Worm (Caenorhabditis elegans) whole organism, young adult: ENCODE measurements around the gene metr-1.

Experiments
- B0336.3 ChIP-seq: fragments of 200-800 bp; sonication (Bioruptor generic); IDR thresholded peaks from 2 replicates; pipeline ENCODE4 v1.3.6; 2022; ENCODE audit warnings: missing genetic modification characterization, missing compliant biosample characterization
- C06A6.2 ChIP-seq: fragments of 200-800 bp; sonication (Bioruptor generic); conservative IDR thresholded peaks from 2 replicates; pipeline ENCODE4 v1.3.6; 2022; ENCODE audit warnings: missing genetic modification characterization, missing compliant biosample characterization
- C17E4.6 ChIP-seq: fragments of 200-800 bp; sonication (Bioruptor generic); IDR thresholded peaks from 2 replicates; pipeline ENCODE4 v1.3.6; 2022; ENCODE audit warnings: missing genetic modification reagents, missing genetic modification characterization, missing compliant biosample characterization
- F33H1.4 ChIP-seq: fragments of 200-800 bp; sonication (Bioruptor generic); IDR thresholded peaks from 2 replicates; pipeline ENCODE4 v1.3.6; 2022; ENCODE audit warnings: missing genetic modification reagents, missing genetic modification characterization, missing compliant biosample characterization
- F37B4.10 ChIP-seq: fragments of 200-800 bp; sonication (Bioruptor generic); IDR thresholded peaks from 2 replicates; pipeline ENCODE4 v1.3.6; 2022; ENCODE audit warnings: missing genetic modification characterization, missing compliant biosample characterization
- T26A5.8 ChIP-seq: sonication (generic microtip); optimal IDR thresholded peaks from 2 replicates; lab custom pipeline; 2016; ENCODE audit warnings: missing genetic modification characterization, missing compliant biosample characterization
- Y53G8AR.9 ChIP-seq: fragments of 200-800 bp; sonication (Bioruptor generic); conservative IDR thresholded peaks from 2 replicates; pipeline ENCODE4 v1.3.6; 2022; ENCODE audit warnings: missing genetic modification reagents, missing genetic modification characterization, missing compliant biosample characterization
- Y79H2A.3 ChIP-seq: fragments of 200-800 bp; sonication (Bioruptor generic); conservative IDR thresholded peaks from 2 replicates; pipeline ENCODE4 v1.3.6; 2022; ENCODE audit warnings: missing genetic modification reagents, missing genetic modification characterization, missing compliant biosample characterization
- atf-7 ChIP-seq: sonication (generic microtip); optimal IDR thresholded peaks from 2 replicates; lab custom pipeline; 2017; ENCODE audit warnings: mild to moderate bottlenecking, missing genetic modification characterization, missing compliant biosample characterization
- attf-5 ChIP-seq: fragments of 200-800 bp; sonication (Bioruptor generic); optimal IDR thresholded peaks from 2 replicates; lab custom pipeline; 2018; ENCODE audit warnings: mild to moderate bottlenecking, missing genetic modification characterization, missing compliant biosample characterization
- bed-1 ChIP-seq: fragments of 200-800 bp; sonication (Bioruptor generic); IDR thresholded peaks from 2 replicates; pipeline ENCODE4 v1.3.6; 2022; ENCODE audit warnings: missing genetic modification reagents, missing genetic modification characterization, missing compliant biosample characterization
- ccch-3 ChIP-seq: fragments of 200-800 bp; sonication (Bioruptor generic); optimal IDR thresholded peaks from 2 replicates; lab custom pipeline; 2018; ENCODE audit warnings: mild to moderate bottlenecking, missing genetic modification characterization, missing compliant biosample characterization
- ceh-100 ChIP-seq: fragments of 200-800 bp; sonication (Bioruptor generic); IDR thresholded peaks from 2 replicates; pipeline ENCODE4 v1.3.6; 2022; ENCODE audit warnings: missing genetic modification reagents, missing genetic modification characterization, missing compliant biosample characterization
- ceh-40 ChIP-seq: fragments of 200-800 bp; sonication (Bioruptor generic); IDR thresholded peaks from 2 replicates; pipeline ENCODE4 v1.3.6; 2022; ENCODE audit warnings: missing genetic modification characterization, missing compliant biosample characterization
- ceh-91 ChIP-seq: fragments of 200-800 bp; sonication (Bioruptor generic); IDR thresholded peaks from 2 replicates; pipeline ENCODE4 v1.3.6; 2022; ENCODE audit warnings: missing genetic modification reagents, missing genetic modification characterization, missing compliant biosample characterization
- dox-1 ChIP-seq: fragments of 200-800 bp; sonication (Bioruptor generic); IDR thresholded peaks from 2 replicates; pipeline ENCODE4 v1.3.6; 2022; ENCODE audit warnings: missing genetic modification reagents, missing genetic modification characterization, missing compliant biosample characterization
- efl-1 ChIP-seq: fragments of 150-350 bp; optimal IDR thresholded peaks from 2 replicates; lab custom pipeline; 2014; ENCODE audit warnings: missing biosample characterization, missing genetic modification reagents, missing genetic modification characterization
- egl-44 ChIP-seq: fragments of 200-800 bp; sonication (Bioruptor generic); IDR thresholded peaks from 2 replicates; pipeline ENCODE4 v1.3.6; 2022; ENCODE audit warnings: missing genetic modification reagents, missing genetic modification characterization, missing compliant biosample characterization
- egrh-3 ChIP-seq: fragments of 200-800 bp; sonication (Bioruptor generic); IDR thresholded peaks from 2 replicates; pipeline ENCODE4 v1.3.6; 2022; ENCODE audit warnings: missing genetic modification reagents, missing genetic modification characterization, missing compliant biosample characterization
- ekl-4 ChIP-seq: fragments of 200-800 bp; sonication (Bioruptor generic); IDR thresholded peaks from 2 replicates; pipeline ENCODE4 v1.3.6; 2022; ENCODE audit warnings: missing genetic modification reagents, missing genetic modification characterization, missing compliant biosample characterization
- fkh-3 ChIP-seq: sonication (generic microtip); optimal IDR thresholded peaks from 2 replicates; lab custom pipeline; 2016; ENCODE audit warnings: mild to moderate bottlenecking, missing genetic modification characterization, missing compliant biosample characterization
- hmg-20 ChIP-seq: fragments of 200-800 bp; sonication (Bioruptor generic); IDR thresholded peaks from 2 replicates; pipeline ENCODE4 v1.3.6; 2022; ENCODE audit warnings: missing genetic modification reagents, missing genetic modification characterization, missing compliant biosample characterization
- hrde-1 ChIP-seq: sonication (generic microtip); optimal IDR thresholded peaks from 2 replicates; lab custom pipeline; 2016; ENCODE audit warnings: missing genetic modification characterization, mild to moderate bottlenecking, missing compliant biosample characterization, moderate library complexity, missing genotype, missing genetic modification reagents, borderline replicate concordance
- hsf-1 ChIP-seq: fragments of 200-800 bp; sonication (Bioruptor generic); IDR thresholded peaks from 2 replicates; pipeline ENCODE4 v1.3.6; 2022; ENCODE audit warnings: missing genetic modification reagents, missing genetic modification characterization, missing compliant biosample characterization
- lag-1 ChIP-seq: fragments of 200-800 bp; sonication (Bioruptor generic); IDR thresholded peaks from 2 replicates; pipeline ENCODE4 v1.3.6; 2022; ENCODE audit warnings: missing genetic modification reagents, missing genetic modification characterization, missing compliant biosample characterization
- let-607 ChIP-seq, 2 experiments: fragments of 200-800 bp in 1 of 2; sonication (Bioruptor generic) in 1 of 2; sonication (generic microtip) in 1 of 2; optimal IDR thresholded peaks; 2 replicates each; lab custom pipeline; 2016 to 2018; ENCODE audit warnings: mild to moderate bottlenecking in 2 of 2, missing compliant biosample characterization in 2 of 2, missing genetic modification characterization in 2 of 2, moderate library complexity in 2 of 2, missing genotype in 1 of 2
- lin-35 ChIP-seq, 3 experiments: fragments of 150-350 bp in 2 of 3; sonication (generic microtip) in 1 of 3; optimal IDR thresholded peaks; 2 replicates each; lab custom pipeline; 2014 to 2018; ENCODE audit warnings: missing biosample characterization in 3 of 3, missing genetic modification characterization in 3 of 3, missing genetic modification reagents in 3 of 3
- lin-54 ChIP-seq: fragments of 200-800 bp; sonication (Bioruptor generic); optimal IDR thresholded peaks from 2 replicates; lab custom pipeline; 2018; ENCODE audit warnings: mild to moderate bottlenecking, missing genetic modification characterization, missing compliant biosample characterization
- lsy-27 ChIP-seq: sonication (generic microtip); optimal IDR thresholded peaks from 2 replicates; lab custom pipeline; 2017; ENCODE audit warnings: missing genetic modification characterization, mild to moderate bottlenecking, missing compliant biosample characterization, antibody characterized with exemption, missing genotype, borderline replicate concordance; ENCODE audit not compliant: insufficient read depth
- madf-3 ChIP-seq: fragments of 200-800 bp; sonication (Bioruptor generic); IDR thresholded peaks from 2 replicates; pipeline ENCODE4 v1.3.6; 2022; ENCODE audit warnings: missing genetic modification reagents, missing genetic modification characterization, missing compliant biosample characterization
- madf-6 ChIP-seq: fragments of 200-800 bp; sonication (Bioruptor generic); IDR thresholded peaks from 2 replicates; pipeline ENCODE4 v1.3.6; 2022; ENCODE audit warnings: missing genetic modification reagents, missing genetic modification characterization, missing compliant biosample characterization
- madf-8 ChIP-seq: fragments of 200-800 bp; sonication (Bioruptor generic); conservative IDR thresholded peaks from 2 replicates; pipeline ENCODE4 v1.3.6; 2022; ENCODE audit warnings: missing genetic modification reagents, missing genetic modification characterization, missing compliant biosample characterization
- mcd-1 ChIP-seq: fragments of 200-800 bp; sonication (Bioruptor generic); IDR thresholded peaks from 2 replicates; pipeline ENCODE4 v1.3.6; 2022; ENCODE audit warnings: missing genetic modification reagents, missing genetic modification characterization, missing compliant biosample characterization
- nfyb-1 ChIP-seq: fragments of 200-800 bp; sonication (Bioruptor generic); IDR thresholded peaks from 2 replicates; pipeline ENCODE4 v1.3.6; 2022; ENCODE audit warnings: missing genetic modification reagents, missing genetic modification characterization, missing compliant biosample characterization
- pbrm-1 ChIP-seq: fragments of 200-800 bp; sonication (Bioruptor generic); IDR thresholded peaks from 2 replicates; pipeline ENCODE4 v1.3.6; 2022; ENCODE audit warnings: missing genetic modification reagents, missing genetic modification characterization, missing compliant biosample characterization
- rcor-1 ChIP-seq: fragments of 200-800 bp; sonication (Bioruptor generic); IDR thresholded peaks from 2 replicates; pipeline ENCODE4 v1.3.6; 2022; ENCODE audit warnings: missing genetic modification reagents, missing genetic modification characterization, missing compliant biosample characterization
- sdz-38 ChIP-seq: sonication (generic microtip); optimal IDR thresholded peaks from 2 replicates; lab custom pipeline; 2016; ENCODE audit warnings: missing genotype, missing genetic modification characterization, missing compliant biosample characterization
- snpc-1.1 ChIP-seq: sonication (generic microtip); optimal IDR thresholded peaks from 2 replicates; lab custom pipeline; 2017; ENCODE audit warnings: missing genetic modification characterization, mild to moderate bottlenecking, missing compliant biosample characterization, antibody characterized with exemption, moderate library complexity, missing genotype, missing genetic modification reagents; ENCODE audit not compliant: insufficient read depth
- snpc-4 ChIP-seq, 5 experiments: fragments of 150-350 bp in 1 of 5; sonication (generic microtip) in 4 of 5; optimal IDR thresholded peaks; 2 replicates each; lab custom pipeline; 2014 to 2018; ENCODE audit warnings: missing genetic modification characterization in 5 of 5, missing biosample characterization in 3 of 5, antibody characterized with exemption in 2 of 5, mild to moderate bottlenecking in 2 of 5, missing compliant biosample characterization in 2 of 5, missing genotype in 2 of 5, moderate library complexity in 2 of 5, missing genetic modification reagents in 1 of 5
- sptf-2 ChIP-seq: fragments of 200-800 bp; sonication (Bioruptor generic); optimal IDR thresholded peaks from 2 replicates; lab custom pipeline; 2018; ENCODE audit warnings: mild to moderate bottlenecking, missing genetic modification characterization, missing compliant biosample characterization
- xnd-1 ChIP-seq: sonication (generic microtip); optimal IDR thresholded peaks from 2 replicates; lab custom pipeline; 2016; ENCODE audit warnings: missing genotype, missing genetic modification reagents, missing genetic modification characterization, missing compliant biosample characterization
- ztf-28 ChIP-seq: fragments of 200-800 bp; sonication (Bioruptor generic); IDR thresholded peaks from 2 replicates; pipeline ENCODE4 v1.3.6; 2022; ENCODE audit warnings: missing genetic modification reagents, missing genetic modification characterization, missing compliant biosample characterization

The metr-1 gene

ce11 chrII:10932305-10932704 is 5.9 kb downstream of the metr-1 start:
- TF ChIP-seq snpc-4 (GFP tag; optimal IDR thresholded peaks at IDR 0.05; lab: Kevin White, UChicago) = no peak
- TF ChIP-seq snpc-4 (tag; optimal IDR thresholded peaks at IDR 0.05; lab: Kevin White, UChicago) = no peak
- TF ChIP-seq xnd-1 (tag; lab: Kevin White, UChicago) = peak; percentile 19
- TF ChIP-seq bed-1 (GFP tag; lab: Robert Waterston, UW) = no peak
- TF ChIP-seq Y53G8AR.9 = peak; percentile 20; the same call in 1 of the 2 replicates
- no peak for TF ChIP-seq fkh-3 (tag; lab: Kevin White, UChicago)
- peak; percentile 9; the same call in 1 of the 2 replicates for TF ChIP-seq madf-8 (GFP tag; lab: Robert Waterston, UW)
- peak; percentile 53; the same call in 1 of the 2 replicates for TF ChIP-seq ekl-4 (GFP tag; lab: Robert Waterston, UW)
- 0 out of 2 replicates have a peak, but pooled peaks have one; percentile 16 for TF ChIP-seq dox-1 (GFP tag; lab: Robert Waterston, UW)
- TF ChIP-seq madf-6 (GFP tag; lab: Robert Waterston, UW) = peak; percentile 53
- no peak for TF ChIP-seq snpc-1.1 (tag; lab: Kevin White, UChicago)
- no peak for TF ChIP-seq sptf-2
- TF ChIP-seq Y79H2A.3 (GFP tag; lab: Robert Waterston, UW) = peak; percentile 92
- no peak for TF ChIP-seq lin-54 (GFP tag; lab: Kevin White, UChicago)
- TF ChIP-seq pbrm-1 (GFP tag; lab: Robert Waterston, UW) = no peak
- no peak for TF ChIP-seq let-607 (tag; optimal IDR thresholded peaks at IDR 0.05; lab: Kevin White, UChicago)
- no peak for TF ChIP-seq lin-35 (GFP tag; optimal IDR thresholded peaks at IDR 0.05; lab: Kevin White, UChicago)
- TF ChIP-seq lag-1 (GFP tag; lab: Robert Waterston, UW) = no peak
- peak; percentile 13; the same call in 1 of the 2 replicates for TF ChIP-seq rcor-1 (GFP tag; lab: Robert Waterston, UW)

DNA sequence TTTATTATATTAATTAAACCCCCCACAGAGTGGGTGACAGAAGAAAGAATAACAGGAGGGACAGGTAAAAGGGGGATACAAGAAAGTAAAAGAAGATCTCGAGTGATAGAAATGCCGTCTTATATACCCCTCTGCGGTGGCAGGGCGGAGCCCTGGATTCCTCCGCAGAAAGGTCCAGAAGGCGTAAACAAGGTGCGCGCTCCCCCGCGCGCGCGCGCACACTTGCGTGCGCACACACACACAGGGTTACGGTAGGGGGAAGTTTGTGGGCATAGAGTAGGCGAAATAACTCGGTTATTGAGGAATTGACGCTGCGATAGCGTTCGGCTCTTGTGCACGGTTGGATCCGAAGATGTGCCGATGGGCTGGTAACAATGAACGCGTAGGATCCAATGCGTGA is 6.4 kb downstream of the metr-1 start:
- TF ChIP-seq dox-1 (GFP tag; lab: Robert Waterston, UW) (peak; percentile 52; the same call in 1 of the 2 replicates), mcd-1 (peak; percentile 45; the same call in 1 of the 2 replicates), madf-6 (GFP tag; lab: Robert Waterston, UW) (peak; percentile 64), ceh-91 (peak; percentile 35; the same call in 1 of the 2 replicates), ceh-100 (GFP tag; lab: Robert Waterston, UW) (peak; percentile 22; the same call in 1 of the 2 replicates), madf-3 (GFP tag; lab: Robert Waterston, UW) (peak; percentile 78; the same call in 1 of the 2 replicates), ceh-40 (0 out of 2 replicates have a peak, but pooled peaks have one; percentile 13), hsf-1 (peak; percentile 91), madf-8 (GFP tag; lab: Robert Waterston, UW) (peak; percentile 57), egrh-3 (GFP tag; lab: Robert Waterston, UW) (peak; percentile 98), F33H1.4 (GFP tag; lab: Robert Waterston, UW) (peak; percentile 49), ztf-28 (0 out of 2 replicates have a peak, but pooled peaks have one; percentile 58), F37B4.10 (GFP tag; lab: Robert Waterston, UW) (0 out of 2 replicates have a peak, but pooled peaks have one; percentile 70)

- TF ChIP-seq lsy-27 (tag; lab: Kevin White, UChicago) (no peak), hrde-1 (tag; lab: Kevin White, UChicago) (no peak), sdz-38 (tag; lab: Kevin White, UChicago) (no peak), efl-1 (GFP tag; lab: Kevin White, UChicago) (no peak), hmg-20 (no peak), nfyb-1 (GFP tag; lab: Robert Waterston, UW) (no peak), ztf-28 (no peak), rcor-1 (GFP tag; lab: Robert Waterston, UW) (peak; percentile 30; the same call in 1 of the 2 replicates), C06A6.2 (GFP tag; lab: Robert Waterston, UW) (no peak), atf-7 (tag; lab: Kevin White, UChicago) (no peak), C17E4.6 (GFP tag; lab: Robert Waterston, UW) (no peak; the same call in 1 of the 2 replicates), T26A5.8 (tag; lab: Kevin White, UChicago) (no peak), attf-5 (no peak), egl-44 (GFP tag; lab: Robert Waterston, UW) (no peak), ccch-3 (GFP tag; lab: Kevin White, UChicago) (no peak), B0336.3 (peak; percentile 54), dox-1 (GFP tag; lab: Robert Waterston, UW) (no peak; the same call in 1 of the 2 replicates), fkh-3 (tag; lab: Kevin White, UChicago) (no peak)
Observed at ce11 chrII:10933948-10934722, 7.8 kb downstream of the metr-1 start.
